Worm (Caenorhabditis elegans): Measurements from ENCODE around the gene AH6.17.

Gene AH6.17

DNA sequence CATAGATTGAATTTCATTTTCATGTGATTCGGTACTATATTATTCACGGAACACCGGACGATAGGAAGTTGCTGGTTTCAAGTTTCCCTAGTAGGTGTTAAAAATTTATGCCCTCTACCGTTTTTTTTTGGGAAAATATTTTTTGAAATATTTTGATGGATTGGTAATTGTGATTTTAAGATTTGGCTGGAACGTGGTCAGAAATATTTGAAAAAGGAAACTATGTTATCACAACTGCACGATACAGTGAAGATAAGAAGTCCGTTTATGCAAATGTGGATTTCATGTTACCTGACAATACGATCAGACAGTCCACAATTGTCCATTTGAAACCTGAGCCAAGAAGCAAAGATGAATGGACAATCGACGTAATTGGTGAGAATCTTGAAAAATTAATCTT, at the start of gene AH6.17:
AH6.17 (plus strand) TSS at position 185 of the 400 bp plus-strand sequence.
- TF ChIP-seq let-526 (GFP tag; IDR thresholded peaks at IDR 0.05): no peak
- TF ChIP-seq lin-40 (tag; optimal IDR thresholded peaks at IDR 0.05): no peak
- TF ChIP-seq gei-17 (GFP tag; optimal IDR thresholded peaks at IDR 0.05): no peak
- TF ChIP-seq bed-2 (GFP tag; IDR thresholded peaks at IDR 0.05): no peak
- no peak for TF ChIP-seq xnd-1 (tag; optimal IDR thresholded peaks at IDR 0.05)
- no peak for TF ChIP-seq lag-1 (GFP tag; IDR thresholded peaks at IDR 0.05)

DNA sequence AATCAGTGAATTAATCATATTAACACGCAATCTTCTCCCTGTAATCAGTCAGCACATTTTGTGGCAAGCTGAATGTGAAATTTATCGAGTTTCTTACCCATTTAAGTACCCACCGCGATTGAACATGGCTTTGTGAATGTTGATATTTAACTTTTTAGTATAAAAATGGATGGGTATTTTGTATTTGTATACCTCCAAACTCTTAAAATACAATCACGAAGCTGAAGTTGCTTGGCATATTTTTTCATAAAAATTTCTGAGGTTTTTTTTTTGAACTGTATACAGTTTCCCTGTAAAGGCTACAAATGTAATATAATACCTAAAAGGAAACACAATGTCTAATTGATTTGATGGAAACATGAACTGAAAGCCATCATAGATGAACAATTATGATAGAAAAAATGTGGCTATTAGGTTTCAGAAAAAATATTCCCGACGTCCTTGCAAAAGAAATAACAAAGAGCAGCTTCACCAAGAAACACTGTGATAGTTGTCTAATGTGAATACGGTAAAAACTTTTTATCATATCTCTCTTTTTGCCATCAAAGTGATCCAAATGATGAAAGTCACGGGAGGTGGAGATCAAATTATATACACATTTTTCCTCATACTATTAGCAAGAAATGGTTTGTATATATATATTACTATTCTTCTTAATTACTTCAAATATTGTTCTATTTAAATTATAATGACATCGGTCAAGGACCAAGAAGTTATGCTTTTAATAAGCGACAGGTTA, 48.4 kb upstream of the AH6.17 start, which contains the start of the genes chil-25 and chil-26:
chil-25 (minus strand) TSS at position 101 of the 739 bp plus-strand sequence.
chil-26 (plus strand) TSS at position 689 of the 739 bp plus-strand sequence.
- TF ChIP-seq snpc-3.4 (tag; optimal IDR thresholded peaks at IDR 0.05): no peak
- no peak for TF ChIP-seq mes-4 (tag; optimal IDR thresholded peaks at IDR 0.05)
- no peak for TF ChIP-seq hsf-1 (GFP tag; IDR thresholded peaks at IDR 0.05)
- TF ChIP-seq mel-28 (tag; optimal IDR thresholded peaks at IDR 0.05; ENCODE audit: borderline replicate concordance): no peak
- no peak for TF ChIP-seq dpl-1 (GFP tag; optimal IDR thresholded peaks at IDR 0.05)
- TF ChIP-seq madf-10 (tag; optimal IDR thresholded peaks at IDR 0.05): no peak
- TF ChIP-seq lin-54 (GFP tag; optimal IDR thresholded peaks at IDR 0.05): no peak

- TF ChIP-seq hsf-1 (GFP tag; IDR thresholded peaks at IDR 0.05) (no peak), nhr-80 (tag; optimal IDR thresholded peaks at IDR 0.05) (no peak), sea-2 (GFP tag; IDR thresholded peaks at IDR 0.05) (no peak), F55B11.4 (tag; optimal IDR thresholded peaks at IDR 0.05; ENCODE audit: borderline replicate concordance, insufficient read depth) (no peak), attf-5 (GFP tag; optimal IDR thresholded peaks at IDR 0.05) (no peak), him-1 (tag; optimal IDR thresholded peaks at IDR 0.05) (no peak), attf-3 (GFP tag; conservative IDR thresholded peaks at IDR 0.05) (no peak), egl-18 (GFP tag; IDR thresholded peaks at IDR 0.05) (no peak), lir-1 (GFP tag; conservative IDR thresholded peaks at IDR 0.05) (no peak), egl-44 (GFP tag; IDR thresholded peaks at IDR 0.05) (no peak), snpc-3.4 (tag; optimal IDR thresholded peaks at IDR 0.05) (no peak), ztf-3 (GFP tag; optimal IDR thresholded peaks at IDR 0.05) (no peak), ceh-58 (GFP tag; IDR thresholded peaks at IDR 0.05) (no peak), nfyb-1 (GFP tag; IDR thresholded peaks at IDR 0.05) (no peak), F39B2.1 (GFP tag; IDR thresholded peaks at IDR 0.05) (no peak), gei-17 (GFP tag; optimal IDR thresholded peaks at IDR 0.05) (no peak), zim-3 (tag; optimal IDR thresholded peaks at IDR 0.05) (no peak), snpc-4 (GFP tag; optimal IDR thresholded peaks at IDR 0.05) (no peak), snpc-4 (tag; optimal IDR thresholded peaks at IDR 0.05) (no peak)
Measured at ce11 chrII:9477567-9477966, 45.4 kb upstream of the AH6.17 start, which contains the start of gene chil-27. chil-27 (plus strand) TSS chrII:9477867.

- TF ChIP-seq pbrm-1 (GFP tag; IDR thresholded peaks at IDR 0.05) (no peak), B0261.1 (tag; optimal IDR thresholded peaks at IDR 0.05) (no peak)
Measured at ce11 chrII:9480006-9480405, 43.0 kb upstream of the AH6.17 start, which contains the start of gene T19H5.7. T19H5.7 (minus strand) TSS chrII:9480106.

- TF ChIP-seq Y53G8AR.9 (GFP tag; conservative IDR thresholded peaks at IDR 0.05): no peak
- no peak for TF ChIP-seq sptf-2 (GFP tag; optimal IDR thresholded peaks at IDR 0.05)
- no peak for TF ChIP-seq T07F8.4 (tag; optimal IDR thresholded peaks at IDR 0.05)
- TF ChIP-seq pha-4 (tag; optimal IDR thresholded peaks at IDR 0.05): no peak
- TF ChIP-seq mcd-1 (GFP tag; IDR thresholded peaks at IDR 0.05): no peak
- TF ChIP-seq lin-40 (tag; optimal IDR thresholded peaks at IDR 0.05): no peak
- no peak for TF ChIP-seq egl-18 (GFP tag; IDR thresholded peaks at IDR 0.05)
- no peak for TF ChIP-seq hmg-1.2 (GFP tag; IDR thresholded peaks at IDR 0.05)
- TF ChIP-seq tbp1 (GFP tag; optimal IDR thresholded peaks at IDR 0.05): no peak
- no peak for TF ChIP-seq aptf-3 (GFP tag; IDR thresholded peaks at IDR 0.05)
- TF ChIP-seq unc-130 (GFP tag; optimal IDR thresholded peaks at IDR 0.05): no peak
- no peak for TF ChIP-seq D2030.7 (GFP tag; IDR thresholded peaks at IDR 0.05)
Measured at ce11 chrII:9481427-9481826, 41.5 kb upstream of the AH6.17 start.

Data from whole organism, young adult.